Worm (Caenorhabditis elegans): Measurements from ENCODE around the gene wrt-2.

- no peak for TF ChIP-seq ceh-82 (tag; optimal IDR thresholded peaks at IDR 0.05)
- no peak for TF ChIP-seq fkh-2 (tag; optimal IDR thresholded peaks at IDR 0.05)
Observed at ce11 chrX:3070322-3070721, 23.8 kb downstream of the wrt-2 start, which contains the start of gene ceh-31.
